Worm (Caenorhabditis elegans) whole organism, mixed stage, embryonic: Measurements from ENCODE around the gene btb-11.

Experiments used
- bed-3 ChIP-seq: fragments of 200-800 bp; sonication (Bioruptor generic); optimal IDR thresholded peaks from 3 replicates; lab custom pipeline; 2018; ENCODE audit warnings: mild to moderate bottlenecking, missing genetic modification characterization, moderate library complexity, missing compliant biosample characterization
- ces-1 ChIP-seq: fragments of 150-350 bp; optimal IDR thresholded peaks from 2 replicates; lab custom pipeline; 2014; ENCODE audit warnings: missing biosample characterization, missing genetic modification reagents, missing genetic modification characterization
- drap-1 ChIP-seq: fragments of 200-800 bp; sonication (Bioruptor generic); optimal IDR thresholded peaks from 3 replicates; lab custom pipeline; 2018; ENCODE audit warnings: mild to moderate bottlenecking, missing genetic modification characterization, missing compliant biosample characterization
- elt-3 ChIP-seq: fragments of 150-350 bp; optimal IDR thresholded peaks from 2 replicates; lab custom pipeline; 2014; ENCODE audit warnings: missing biosample characterization, missing genetic modification characterization
- flh-1 ChIP-seq: fragments of 200-800 bp; sonication (Bioruptor generic); optimal IDR thresholded peaks from 2 replicates; lab custom pipeline; 2018; ENCODE audit warnings: mild to moderate bottlenecking, missing genetic modification characterization, moderate library complexity, missing compliant biosample characterization
- ham-2 ChIP-seq: fragments of 200-800 bp; sonication (Bioruptor generic); optimal IDR thresholded peaks from 2 replicates; lab custom pipeline; 2018; ENCODE audit warnings: mild to moderate bottlenecking, missing genetic modification characterization, missing compliant biosample characterization
- lin-13 ChIP-seq: fragments of 150-350 bp; optimal IDR thresholded peaks from 2 replicates; lab custom pipeline; 2014; ENCODE audit warnings: missing biosample characterization, missing genetic modification characterization
- lin-32 ChIP-seq: fragments of 200-800 bp; sonication (Bioruptor generic); optimal IDR thresholded peaks from 2 replicates; lab custom pipeline; 2018; ENCODE audit warnings: mild to moderate bottlenecking, missing genetic modification characterization, missing compliant biosample characterization
- mab-5 ChIP-seq: fragments of 150-350 bp; optimal IDR thresholded peaks from 2 replicates; lab custom pipeline; 2014; ENCODE audit warnings: missing biosample characterization, missing genetic modification characterization
- nhr-12 ChIP-seq: fragments of 150-350 bp; optimal IDR thresholded peaks from 2 replicates; lab custom pipeline; 2014; ENCODE audit warnings: missing biosample characterization, missing genetic modification characterization
- nhr-2 ChIP-seq: fragments of 150-350 bp; optimal IDR thresholded peaks from 2 replicates; lab custom pipeline; 2014; ENCODE audit warnings: missing biosample characterization, missing genetic modification characterization
- nhr-237 ChIP-seq: fragments of 150-350 bp; optimal IDR thresholded peaks from 2 replicates; lab custom pipeline; 2014; ENCODE audit warnings: missing biosample characterization, missing genetic modification characterization
- nhr-28 ChIP-seq: fragments of 150-350 bp; optimal IDR thresholded peaks from 2 replicates; lab custom pipeline; 2014; ENCODE audit warnings: missing biosample characterization, missing genetic modification characterization
- nhr-76 ChIP-seq: sonication (generic microtip); optimal IDR thresholded peaks from 2 replicates; lab custom pipeline; 2017; ENCODE audit warnings: missing biosample characterization, missing genetic modification characterization
- pha-4 ChIP-seq: fragments of 150-350 bp; optimal IDR thresholded peaks from 2 replicates; lab custom pipeline; 2018; ENCODE audit warnings: missing biosample characterization, missing genetic modification reagents, missing genetic modification characterization
- sem-2 ChIP-seq: fragments of 200-800 bp; sonication (Bioruptor generic); optimal IDR thresholded peaks from 2 replicates; lab custom pipeline; 2018; ENCODE audit warnings: mild to moderate bottlenecking, missing genetic modification characterization, missing compliant biosample characterization
- snpc-4 ChIP-seq: fragments of 150-350 bp; optimal IDR thresholded peaks from 2 replicates; lab custom pipeline; 2014; ENCODE audit warnings: missing biosample characterization, missing genetic modification characterization
- sptf-1 ChIP-seq: sonication (generic microtip); optimal IDR thresholded peaks from 2 replicates; lab custom pipeline; 2017; ENCODE audit warnings: mild to moderate bottlenecking, missing genetic modification characterization, moderate library complexity, missing compliant biosample characterization
- unc-120 ChIP-seq: sonication (generic microtip); optimal IDR thresholded peaks from 2 replicates; lab custom pipeline; 2017; ENCODE audit warnings: missing genetic modification characterization, missing compliant biosample characterization; ENCODE audit not compliant: poor library complexity, severe bottlenecking
- unc-39 ChIP-seq: fragments of 150-350 bp; optimal IDR thresholded peaks from 2 replicates; lab custom pipeline; 2014; ENCODE audit warnings: missing biosample characterization, missing genetic modification characterization
- unc-62 ChIP-seq: fragments of 150-350 bp; optimal IDR thresholded peaks from 2 replicates; lab custom pipeline; 2014; ENCODE audit warnings: missing biosample characterization, missing genetic modification reagents, missing genetic modification characterization
- zip-8 ChIP-seq: fragments of 150-350 bp; optimal IDR thresholded peaks from 2 replicates; lab custom pipeline; 2014; ENCODE audit warnings: missing biosample characterization, missing genetic modification characterization
- ztf-11 ChIP-seq: fragments of 150-350 bp; optimal IDR thresholded peaks from 2 replicates; lab custom pipeline; 2014; ENCODE audit warnings: missing biosample characterization, missing genetic modification characterization

btb-11 gene

ce11 chrII:979135-979534 lies 45.4 kb downstream of the btb-11 start, which contains the start of the genes fbxc-17 and fbxc-15:
TSS of gene fbxc-17 (minus strand) at chrII:979235.
TSS of gene fbxc-15 (plus strand) at chrII:979423.
- TF ChIP-seq lin-13 (tag; lab: Kevin White, UChicago) (no peak), sptf-1 (tag; lab: Kevin White, UChicago) (no peak), unc-120 (tag; lab: Kevin White, UChicago) (no peak), flh-1 (GFP tag; lab: Kevin White, UChicago) (no peak), zip-8 (no peak), elt-3 (no peak), bed-3 (GFP tag; lab: Kevin White, UChicago) (no peak), nhr-2 (tag; lab: Kevin White, UChicago) (no peak), nhr-12 (tag; lab: Kevin White, UChicago) (no peak), ztf-11 (tag; lab: Kevin White, UChicago) (no peak), sem-2 (GFP tag; lab: Kevin White, UChicago) (no peak), nhr-237 (no peak), nhr-76 (tag; lab: Kevin White, UChicago) (no peak), ces-1 (GFP tag; lab: Kevin White, UChicago) (no peak), mab-5 (no peak), nhr-28 (tag; lab: Kevin White, UChicago) (no peak), unc-39 (no peak), snpc-4 (tag; lab: Kevin White, UChicago) (no peak), unc-62 (GFP tag; lab: Kevin White, UChicago) (no peak)

- no peak for TF ChIP-seq drap-1 (GFP tag; lab: Kevin White, UChicago)
- no peak for TF ChIP-seq ham-2
- no peak for TF ChIP-seq pha-4 (tag; lab: Kevin White, UChicago)
- TF ChIP-seq nhr-76 (tag; lab: Kevin White, UChicago) = no peak
- no peak for TF ChIP-seq lin-32 (GFP tag; lab: Kevin White, UChicago)
- no peak for TF ChIP-seq nhr-12 (tag; lab: Kevin White, UChicago)
These were observed 50.6 kb downstream of the btb-11 start, which contains the start of gene fbxc-14 for ce11 chrII:973999-974398. TSS of gene fbxc-14 (plus strand) at chrII:974299.
